Worm (Caenorhabditis elegans): ENCODE results near the gene srab-24.

- TF ChIP-seq C16A3.4 (tag; optimal IDR thresholded peaks at IDR 0.05) (no peak), sup-37 (GFP tag; optimal IDR thresholded peaks at IDR 0.05) (no peak), unc-30 (tag; optimal IDR thresholded peaks at IDR 0.05) (no peak), nhr-77 (tag; optimal IDR thresholded peaks at IDR 0.05) (no peak)
These were observed 566 bp downstream of the srab-24 start for ce11 chrIV:14249447-14249846.
